Worm (Caenorhabditis elegans): ENCODE data around the gene Y48E1B.8.

DNA sequence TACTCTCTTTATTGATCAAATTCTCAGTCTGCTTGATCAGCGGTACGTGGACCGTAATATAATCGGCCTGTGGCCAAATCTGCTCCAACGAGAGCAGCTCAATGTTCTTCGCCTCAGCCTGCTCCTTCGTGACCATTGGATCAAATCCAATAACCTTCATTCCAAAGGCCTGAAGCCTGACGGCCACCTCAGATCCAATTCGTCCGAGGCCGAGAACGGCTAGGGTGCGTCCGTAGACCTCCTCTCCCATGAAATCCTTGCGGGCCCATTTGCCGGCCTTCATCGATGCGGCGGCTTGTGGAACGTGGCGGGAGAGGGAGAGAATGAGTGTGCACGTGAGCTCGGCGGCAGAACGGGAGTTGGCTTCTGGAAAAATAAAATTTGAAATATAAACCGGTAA is 52.0 kb downstream of the Y48E1B.8 start:
- TF ChIP-seq nhr-237 (tag; optimal IDR thresholded peaks at IDR 0.05) (no peak), snpc-4 (tag; optimal IDR thresholded peaks at IDR 0.05) (no peak), ceh-39 (tag; optimal IDR thresholded peaks at IDR 0.05) (no peak), nhr-28 (tag; optimal IDR thresholded peaks at IDR 0.05) (no peak), pha-4 (tag; optimal IDR thresholded peaks at IDR 0.05) (no peak), mep-1 (tag; optimal IDR thresholded peaks at IDR 0.05) (no peak), nhr-76 (tag; optimal IDR thresholded peaks at IDR 0.05) (no peak), ztf-11 (tag; optimal IDR thresholded peaks at IDR 0.05) (no peak), unc-39 (tag; optimal IDR thresholded peaks at IDR 0.05) (no peak), ces-1 (GFP tag; optimal IDR thresholded peaks at IDR 0.05) (no peak), lin-32 (GFP tag; optimal IDR thresholded peaks at IDR 0.05) (no peak), unc-120 (tag; optimal IDR thresholded peaks at IDR 0.05; ENCODE audit: poor library complexity, severe bottlenecking) (no peak)

Measured in whole organism, mixed stage, embryonic.